Fruit fly (Drosophila melanogaster): ENCODE data around the gene Mpv17.

Gene Mpv17

DNA sequence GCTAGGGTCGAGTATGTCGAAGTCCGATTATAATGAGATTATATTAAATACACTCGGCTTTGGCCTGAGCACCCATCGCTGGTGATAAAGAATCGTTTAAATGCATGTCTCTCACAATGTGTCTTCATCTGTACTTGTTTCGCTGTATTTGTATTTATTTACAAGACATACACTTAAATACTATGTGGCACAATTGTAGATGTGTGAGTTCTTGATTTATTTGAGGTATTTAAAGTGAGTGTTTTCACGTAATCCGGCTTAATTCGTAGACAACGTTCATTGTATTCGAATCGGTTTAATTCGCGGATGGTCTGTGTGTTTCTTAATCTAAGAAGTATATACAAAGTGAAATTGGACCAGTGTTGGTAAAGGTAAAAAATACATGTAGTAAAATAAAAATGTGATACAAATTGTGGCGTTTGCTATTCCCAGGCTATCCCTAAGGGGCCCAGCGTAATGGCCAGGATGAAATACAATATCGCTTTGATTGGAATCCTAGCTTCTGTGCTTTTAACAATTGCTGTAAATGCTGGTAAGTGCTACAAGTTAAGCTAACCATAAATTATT, 35.6 kb upstream of the Mpv17 start, which contains the start of gene Zyx (continued):
- TF ChIP-seq fd64A (GFP tag; optimal IDR thresholded peaks at IDR 0.05) = no peak
- peak; percentile 48 for TF ChIP-seq CG17802 (tag; optimal IDR thresholded peaks at IDR 0.05)
- TF ChIP-seq CG31224 (GFP tag; IDR thresholded peaks at IDR 0.05) = no peak
- no peak for TF ChIP-seq Camta (GFP tag; optimal IDR thresholded peaks at IDR 0.05)
- TF ChIP-seq unpg (GFP tag; optimal IDR thresholded peaks at IDR 0.05) = no peak
- TF ChIP-seq jing (GFP tag; optimal IDR thresholded peaks at IDR 0.05) = no peak
- TF ChIP-seq Hand (GFP tag; optimal IDR thresholded peaks at IDR 0.05) = no peak
- no peak for TF ChIP-seq oc (tag; optimal IDR thresholded peaks at IDR 0.05)
- TF ChIP-seq Ets65A (GFP tag) = no peak
- TF ChIP-seq sr (GFP tag; IDR thresholded peaks at IDR 0.05) = no peak
- TF ChIP-seq CG7556 (GFP tag; optimal IDR thresholded peaks at IDR 0.05) = no peak
- TF ChIP-seq Fer1 (GFP tag; optimal IDR thresholded peaks at IDR 0.05) = no peak
- TF ChIP-seq CG4617 (GFP tag; optimal IDR thresholded peaks at IDR 0.05; ENCODE audit: borderline replicate concordance) = no peak
- TF ChIP-seq Vsx1 (GFP tag; optimal IDR thresholded peaks at IDR 0.05) = no peak
- no peak for TF ChIP-seq CG5180 (GFP tag; optimal IDR thresholded peaks at IDR 0.05)
- TF ChIP-seq ro (GFP tag; IDR thresholded peaks at IDR 0.05) = no peak
- TF ChIP-seq CG43689 (GFP tag; IDR thresholded peaks at IDR 0.05) = no peak
- no peak for TF ChIP-seq Asciz (GFP tag; optimal IDR thresholded peaks at IDR 0.05)
- TF ChIP-seq sqz (GFP tag; optimal IDR thresholded peaks at IDR 0.05) = no peak
- TF ChIP-seq eve (GFP tag; optimal IDR thresholded peaks at IDR 0.05) = peak in 1 of 2 experiments; percentile 20
- no peak for TF ChIP-seq knrl (GFP tag; IDR thresholded peaks at IDR 0.05; ENCODE audit: partially characterized antibody)
- no peak for TF ChIP-seq CG4424 (GFP tag; optimal IDR thresholded peaks at IDR 0.05)
- TF ChIP-seq vvl (GFP tag; IDR thresholded peaks at IDR 0.05) = no peak
- no peak for TF ChIP-seq CG1602 (GFP tag; optimal IDR thresholded peaks at IDR 0.05)
- no peak for TF ChIP-seq gce (GFP tag; IDR thresholded peaks at IDR 0.05)
- no peak for TF ChIP-seq ranshi (GFP tag; IDR thresholded peaks at IDR 0.05)
- no peak for TF ChIP-seq ara (GFP tag; IDR thresholded peaks at IDR 0.05)
- TF ChIP-seq fd3F (GFP tag; optimal IDR thresholded peaks at IDR 0.05) = no peak
- no peak for TF ChIP-seq CG12219 (GFP tag; optimal IDR thresholded peaks at IDR 0.05)
- TF ChIP-seq Tbp (GFP tag; optimal IDR thresholded peaks at IDR 0.05) = no peak
- peak; percentile 20 for TF ChIP-seq lilli (GFP tag; optimal IDR thresholded peaks at IDR 0.05)
- TF ChIP-seq Bteb2 (GFP tag; optimal IDR thresholded peaks at IDR 0.05) = no peak
- no peak for TF ChIP-seq CG10274 (GFP tag; optimal IDR thresholded peaks at IDR 0.05)
- TF ChIP-seq tin (GFP tag; optimal IDR thresholded peaks at IDR 0.05) = no peak
- 0 out of 4 replicates have a peak, but pooled peaks have one; percentile 28 for TF ChIP-seq Dll (GFP tag; IDR thresholded peaks at IDR 0.05; ENCODE audit: partially characterized antibody)
- no peak for TF ChIP-seq CG10959 (GFP tag; IDR thresholded peaks at IDR 0.05)
- TF ChIP-seq dysf (GFP tag; IDR thresholded peaks at IDR 0.05) = no peak
- no peak for TF ChIP-seq CG2129 (GFP tag; IDR thresholded peaks at IDR 0.05; ENCODE audit: partially characterized antibody)
- peak; percentile 9 for TF ChIP-seq CG1603 (tag; optimal IDR thresholded peaks at IDR 0.05)
- TF ChIP-seq CG12769 (tag; optimal IDR thresholded peaks at IDR 0.05) = no peak
- TF ChIP-seq CG7786 (GFP tag; optimal IDR thresholded peaks at IDR 0.05) = no peak
- peak; percentile 80 for TF ChIP-seq CG30020 (tag; optimal IDR thresholded peaks at IDR 0.05)
- no peak for TF ChIP-seq hb (GFP tag; IDR thresholded peaks at IDR 0.05; ENCODE audit: partially characterized antibody)
- no peak for TF ChIP-seq Xbp1 (GFP tag; optimal IDR thresholded peaks at IDR 0.05)
- TF ChIP-seq HHEX (GFP tag; optimal IDR thresholded peaks at IDR 0.05) = no peak
- TF ChIP-seq CG4328 (GFP tag; optimal IDR thresholded peaks at IDR 0.05) = no peak
- TF ChIP-seq CG6683 (GFP tag; optimal IDR thresholded peaks at IDR 0.05) = no peak
- TF ChIP-seq lab (GFP tag; optimal IDR thresholded peaks at IDR 0.05) = no peak
- no peak for TF ChIP-seq tup (GFP tag; optimal IDR thresholded peaks at IDR 0.05)
- TF ChIP-seq sug (tag; optimal IDR thresholded peaks at IDR 0.05) = peak; percentile 2
